Worm (Caenorhabditis elegans) whole organism, L4 larva: ENCODE data around the gene Y73C8B.1.

Experiments
- F10B5.3 ChIP-seq: sonication (generic microtip); optimal IDR thresholded peaks from 2 replicates; lab custom pipeline; 2016; ENCODE audit warnings: mild to moderate bottlenecking, missing genetic modification characterization, missing compliant biosample characterization
- aly-2 ChIP-seq: sonication (generic microtip); optimal IDR thresholded peaks from 2 replicates; lab custom pipeline; 2018; ENCODE audit warnings: missing biosample characterization, missing genetic modification characterization
- ama-1 ChIP-seq: fragments of 150-350 bp; optimal IDR thresholded peaks from 2 replicates; lab custom pipeline; 2014; ENCODE audit warnings: inconsistent platforms, mixed read lengths
- fkh-10 ChIP-seq: fragments of 150-350 bp; optimal IDR thresholded peaks from 2 replicates; lab custom pipeline; 2014; ENCODE audit warnings: missing biosample characterization, missing genetic modification reagents, missing genetic modification characterization
- lin-39 ChIP-seq: fragments of 150-350 bp; optimal IDR thresholded peaks from 2 replicates; lab custom pipeline; 2014; ENCODE audit warnings: missing biosample characterization, missing genetic modification reagents, missing genetic modification characterization
- mdl-1 ChIP-seq, 2 experiments: fragments of 150-350 bp in 1 of 2; sonication (generic microtip) in 1 of 2; optimal IDR thresholded peaks; 2 replicates each; lab custom pipeline; 2014 to 2017; ENCODE audit warnings: missing biosample characterization in 2 of 2, missing genetic modification characterization in 2 of 2
- mep-1 ChIP-seq: fragments of 150-350 bp; sonication (generic microtip); optimal IDR thresholded peaks from 3 replicates; lab custom pipeline; 2014; ENCODE audit warnings: missing biosample characterization, missing genetic modification characterization
- zag-1 ChIP-seq: fragments of 150-350 bp; optimal IDR thresholded peaks from 2 replicates; lab custom pipeline; 2014; ENCODE audit warnings: missing biosample characterization, missing genetic modification characterization

DNA sequence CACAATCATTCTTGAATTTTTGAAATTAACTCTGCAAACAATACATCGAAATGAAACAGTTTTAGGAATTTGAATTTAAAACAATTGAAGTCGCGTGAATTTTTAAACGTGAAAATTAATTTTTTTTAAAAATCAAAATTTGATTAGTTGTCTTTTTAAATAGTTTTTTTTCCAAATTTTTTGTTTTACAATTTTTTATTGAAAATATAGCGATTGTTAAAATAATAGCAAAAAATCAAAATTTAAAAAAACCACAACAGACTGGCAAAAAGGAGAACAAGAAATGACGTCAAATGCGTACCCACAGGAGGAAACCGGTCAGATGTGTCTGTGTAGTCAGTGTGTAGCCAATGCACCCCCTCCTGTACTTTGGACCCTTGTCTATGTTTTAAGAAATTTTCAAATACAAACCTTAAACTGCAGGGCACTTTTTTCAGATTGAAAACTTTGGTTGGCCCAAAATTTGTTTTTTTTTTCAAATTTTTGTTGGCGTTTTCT is at the start of gene Y73C8B.1, which contains the start of gene Y73C8B.5:
- TF ChIP-seq ama-1 (no peak), lin-39 (tag; lab: Kevin White, UChicago) (no peak), mdl-1 (tag; optimal IDR thresholded peaks at IDR 0.05; lab: Kevin White, UChicago) (no peak), aly-2 (tag; lab: Kevin White, UChicago) (no peak), fkh-10 (no peak), F10B5.3 (tag; lab: Kevin White, UChicago) (no peak), mep-1 (tag; lab: Kevin White, UChicago) (peak; percentile 20), zag-1 (tag; lab: Kevin White, UChicago) (no peak)
